Worm (Caenorhabditis elegans) whole organism, young adult: ENCODE measurements around the gene F52E1.5.

Experiments
- B0336.3 ChIP-seq: fragments of 200-800 bp; sonication (Bioruptor generic); IDR thresholded peaks from 2 replicates; pipeline ENCODE4 v1.3.6; 2022; ENCODE audit warnings: missing genetic modification characterization, missing compliant biosample characterization
- C06A6.2 ChIP-seq: fragments of 200-800 bp; sonication (Bioruptor generic); conservative IDR thresholded peaks from 2 replicates; pipeline ENCODE4 v1.3.6; 2022; ENCODE audit warnings: missing genetic modification characterization, missing compliant biosample characterization
- F22D6.2 ChIP-seq: sonication (generic microtip); optimal IDR thresholded peaks from 2 replicates; lab custom pipeline; 2016; ENCODE audit warnings: mild to moderate bottlenecking, missing genetic modification characterization, missing compliant biosample characterization
- F33H1.4 ChIP-seq: fragments of 200-800 bp; sonication (Bioruptor generic); IDR thresholded peaks from 2 replicates; pipeline ENCODE4 v1.3.6; 2022; ENCODE audit warnings: missing genetic modification reagents, missing genetic modification characterization, missing compliant biosample characterization
- F52B5.7 ChIP-seq: sonication (generic microtip); optimal IDR thresholded peaks from 2 replicates; lab custom pipeline; 2016; ENCODE audit warnings: mild to moderate bottlenecking, missing genetic modification characterization, missing compliant biosample characterization
- F55B11.4 ChIP-seq: sonication (generic microtip); optimal IDR thresholded peaks from 2 replicates; lab custom pipeline; 2016; ENCODE audit warnings: missing compliant biosample characterization, missing genetic modification characterization, borderline replicate concordance; ENCODE audit not compliant: insufficient read depth
- K11D2.4 ChIP-seq: fragments of 200-800 bp; sonication (Bioruptor generic); IDR thresholded peaks from 2 replicates; pipeline ENCODE4 v1.3.6; 2022; ENCODE audit warnings: missing genetic modification reagents, missing genetic modification characterization, missing compliant biosample characterization
- K12H6.12 ChIP-seq: fragments of 200-800 bp; sonication (Bioruptor generic); optimal IDR thresholded peaks from 2 replicates; lab custom pipeline; 2018; ENCODE audit warnings: mild to moderate bottlenecking, missing genetic modification characterization, missing compliant biosample characterization
- T26A5.8 ChIP-seq: sonication (generic microtip); optimal IDR thresholded peaks from 2 replicates; lab custom pipeline; 2016; ENCODE audit warnings: missing genetic modification characterization, missing compliant biosample characterization
- Y53F4B.3 ChIP-seq: fragments of 200-800 bp; sonication (Bioruptor generic); IDR thresholded peaks from 2 replicates; pipeline ENCODE4 v1.3.6; 2022; ENCODE audit warnings: missing genetic modification reagents, missing genetic modification characterization, missing compliant biosample characterization
- Y56A3A.18 ChIP-seq: fragments of 200-800 bp; sonication (Bioruptor generic); IDR thresholded peaks from 2 replicates; pipeline ENCODE4 v1.3.6; 2022; ENCODE audit warnings: missing genetic modification reagents, missing genetic modification characterization, missing compliant biosample characterization
- aptf-3 ChIP-seq: fragments of 200-800 bp; sonication (Bioruptor generic); IDR thresholded peaks from 2 replicates; pipeline ENCODE4 v1.3.6; 2022; ENCODE audit warnings: missing genetic modification characterization, missing compliant biosample characterization
- athp-1 ChIP-seq: sonication (generic microtip); optimal IDR thresholded peaks from 2 replicates; lab custom pipeline; 2017; ENCODE audit warnings: mild to moderate bottlenecking, missing genetic modification characterization, missing compliant biosample characterization
- attf-3 ChIP-seq: fragments of 200-800 bp; sonication (Bioruptor generic); conservative IDR thresholded peaks from 2 replicates; pipeline ENCODE4 v1.3.6; 2022; ENCODE audit warnings: missing genetic modification reagents, missing genetic modification characterization, missing compliant biosample characterization
- attf-6 ChIP-seq: fragments of 200-800 bp; sonication (Bioruptor generic); IDR thresholded peaks from 2 replicates; pipeline ENCODE4 v1.3.6; 2022; ENCODE audit warnings: missing genetic modification reagents, missing genetic modification characterization, missing compliant biosample characterization
- bed-1 ChIP-seq: fragments of 200-800 bp; sonication (Bioruptor generic); IDR thresholded peaks from 2 replicates; pipeline ENCODE4 v1.3.6; 2022; ENCODE audit warnings: missing genetic modification reagents, missing genetic modification characterization, missing compliant biosample characterization
- ccch-3 ChIP-seq: fragments of 200-800 bp; sonication (Bioruptor generic); optimal IDR thresholded peaks from 2 replicates; lab custom pipeline; 2018; ENCODE audit warnings: mild to moderate bottlenecking, missing genetic modification characterization, missing compliant biosample characterization
- cebp-2 ChIP-seq: fragments of 200-800 bp; sonication (Bioruptor generic); IDR thresholded peaks from 2 replicates; pipeline ENCODE4 v1.3.6; 2022; ENCODE audit warnings: missing genetic modification characterization, missing compliant biosample characterization
- ceh-58 ChIP-seq: fragments of 200-800 bp; sonication (Bioruptor generic); IDR thresholded peaks from 2 replicates; pipeline ENCODE4 v1.3.6; 2022; ENCODE audit warnings: missing genetic modification characterization, missing compliant biosample characterization
- dpl-1 ChIP-seq: fragments of 150-350 bp; optimal IDR thresholded peaks from 2 replicates; lab custom pipeline; 2014; ENCODE audit warnings: missing biosample characterization, missing genetic modification reagents, missing genetic modification characterization
- fkh-3 ChIP-seq: sonication (generic microtip); optimal IDR thresholded peaks from 2 replicates; lab custom pipeline; 2016; ENCODE audit warnings: mild to moderate bottlenecking, missing genetic modification characterization, missing compliant biosample characterization
- hmg-1.2 ChIP-seq: fragments of 200-800 bp; sonication (Bioruptor generic); IDR thresholded peaks from 2 replicates; pipeline ENCODE4 v1.3.6; 2022; ENCODE audit warnings: missing genetic modification reagents, missing genetic modification characterization, missing compliant biosample characterization
- hrde-1 ChIP-seq: sonication (generic microtip); optimal IDR thresholded peaks from 2 replicates; lab custom pipeline; 2016; ENCODE audit warnings: missing genetic modification characterization, mild to moderate bottlenecking, missing compliant biosample characterization, moderate library complexity, missing genotype, missing genetic modification reagents, borderline replicate concordance
- lag-1 ChIP-seq: fragments of 200-800 bp; sonication (Bioruptor generic); IDR thresholded peaks from 2 replicates; pipeline ENCODE4 v1.3.6; 2022; ENCODE audit warnings: missing genetic modification reagents, missing genetic modification characterization, missing compliant biosample characterization
- lir-1 ChIP-seq: fragments of 200-800 bp; sonication (Bioruptor generic); conservative IDR thresholded peaks from 2 replicates; pipeline ENCODE4 v1.3.6; 2022; ENCODE audit warnings: missing genetic modification reagents, missing genetic modification characterization, missing compliant biosample characterization
- lsy-27 ChIP-seq: sonication (generic microtip); optimal IDR thresholded peaks from 2 replicates; lab custom pipeline; 2017; ENCODE audit warnings: missing genetic modification characterization, mild to moderate bottlenecking, missing compliant biosample characterization, antibody characterized with exemption, missing genotype, borderline replicate concordance; ENCODE audit not compliant: insufficient read depth
- madf-10 ChIP-seq: sonication (generic microtip); optimal IDR thresholded peaks from 2 replicates; lab custom pipeline; 2016; ENCODE audit warnings: mild to moderate bottlenecking, missing genetic modification characterization, missing compliant biosample characterization
- madf-3 ChIP-seq: fragments of 200-800 bp; sonication (Bioruptor generic); IDR thresholded peaks from 2 replicates; pipeline ENCODE4 v1.3.6; 2022; ENCODE audit warnings: missing genetic modification reagents, missing genetic modification characterization, missing compliant biosample characterization
- madf-6 ChIP-seq: fragments of 200-800 bp; sonication (Bioruptor generic); IDR thresholded peaks from 2 replicates; pipeline ENCODE4 v1.3.6; 2022; ENCODE audit warnings: missing genetic modification reagents, missing genetic modification characterization, missing compliant biosample characterization
- mel-28 ChIP-seq: sonication (generic microtip); optimal IDR thresholded peaks from 2 replicates; lab custom pipeline; 2016; ENCODE audit warnings: borderline replicate concordance, mild to moderate bottlenecking, missing genetic modification characterization, missing compliant biosample characterization
- mes-4 ChIP-seq: sonication (generic microtip); optimal IDR thresholded peaks from 2 replicates; lab custom pipeline; 2016; ENCODE audit warnings: missing genotype, missing genetic modification characterization, missing compliant biosample characterization
- nfyb-1 ChIP-seq: fragments of 200-800 bp; sonication (Bioruptor generic); IDR thresholded peaks from 2 replicates; pipeline ENCODE4 v1.3.6; 2022; ENCODE audit warnings: missing genetic modification reagents, missing genetic modification characterization, missing compliant biosample characterization
- nhr-80 ChIP-seq: sonication (generic microtip); optimal IDR thresholded peaks from 2 replicates; lab custom pipeline; 2016; ENCODE audit warnings: missing genetic modification characterization, missing compliant biosample characterization
- pha-4 ChIP-seq: fragments of 150-350 bp; sonication (generic microtip); optimal IDR thresholded peaks from 2 replicates; lab custom pipeline; 2014; ENCODE audit warnings: missing biosample characterization, missing genetic modification reagents, missing genetic modification characterization
- rec-8 ChIP-seq, 2 experiments: sonication (generic microtip); optimal IDR thresholded peaks; 2 replicates each; lab custom pipeline; 2016; ENCODE audit warnings: mild to moderate bottlenecking in 2 of 2, missing genetic modification characterization in 2 of 2, missing genetic modification reagents in 2 of 2, missing genotype in 2 of 2, missing biosample characterization in 1 of 2, missing compliant biosample characterization in 1 of 2, moderate library complexity in 1 of 2
- rpc-1 ChIP-seq, 2 experiments: fragments of 150-350 bp in 1 of 2; sonication (generic microtip) in 1 of 2; optimal IDR thresholded peaks; 2 replicates each; lab custom pipeline; 2014 to 2018; ENCODE audit warnings: missing biosample characterization in 1 of 2, missing genetic modification characterization in 1 of 2, missing genetic modification reagents in 1 of 2, missing genotype in 1 of 2
- sdz-38 ChIP-seq: sonication (generic microtip); optimal IDR thresholded peaks from 2 replicates; lab custom pipeline; 2016; ENCODE audit warnings: missing genotype, missing genetic modification characterization, missing compliant biosample characterization
- snpc-3.4 ChIP-seq: sonication (generic microtip); optimal IDR thresholded peaks from 2 replicates; lab custom pipeline; 2017; ENCODE audit warnings: missing genetic modification characterization, mild to moderate bottlenecking, missing compliant biosample characterization, antibody characterized with exemption, moderate library complexity, missing genotype, missing genetic modification reagents
- tbx-9 ChIP-seq: sonication (generic microtip); optimal IDR thresholded peaks from 2 replicates; lab custom pipeline; 2016; ENCODE audit warnings: borderline replicate concordance, missing genetic modification characterization, inconsistent platforms, missing compliant biosample characterization
- unc-62 ChIP-seq: fragments of 150-350 bp; optimal IDR thresholded peaks from 2 replicates; lab custom pipeline; 2014; ENCODE audit warnings: missing biosample characterization, missing genetic modification reagents, missing genetic modification characterization
- xnd-1 ChIP-seq: sonication (generic microtip); optimal IDR thresholded peaks from 2 replicates; lab custom pipeline; 2016; ENCODE audit warnings: missing genotype, missing genetic modification reagents, missing genetic modification characterization, missing compliant biosample characterization
- zfh-2 ChIP-seq: fragments of 200-800 bp; sonication (Bioruptor generic); conservative IDR thresholded peaks from 2 replicates; pipeline ENCODE4 v1.3.6; 2022; ENCODE audit warnings: missing genetic modification reagents, missing genetic modification characterization, missing compliant biosample characterization
- ztf-22 ChIP-seq: fragments of 200-800 bp; sonication (Bioruptor generic); optimal IDR thresholded peaks from 2 replicates; lab custom pipeline; 2018; ENCODE audit warnings: mild to moderate bottlenecking, missing genetic modification characterization, moderate library complexity, missing compliant biosample characterization
- ztf-25 ChIP-seq: fragments of 200-800 bp; sonication (Bioruptor generic); IDR thresholded peaks from 2 replicates; pipeline ENCODE4 v1.3.6; 2022; ENCODE audit warnings: missing genetic modification reagents, missing genetic modification characterization, missing compliant biosample characterization
- ztf-28 ChIP-seq: fragments of 200-800 bp; sonication (Bioruptor generic); IDR thresholded peaks from 2 replicates; pipeline ENCODE4 v1.3.6; 2022; ENCODE audit warnings: missing genetic modification reagents, missing genetic modification characterization, missing compliant biosample characterization
- ztf-3 ChIP-seq: fragments of 200-800 bp; sonication (Bioruptor generic); optimal IDR thresholded peaks from 2 replicates; lab custom pipeline; 2018; ENCODE audit warnings: mild to moderate bottlenecking, missing genetic modification characterization, missing compliant biosample characterization

Gene F52E1.5

ce11 chrV:8345436-8345835 lies 33.9 kb upstream of the F52E1.5 start, which contains the start of gene C08D8.1:
TSS of gene C08D8.1 (plus strand) at chrV:8345759.
- TF ChIP-seq F22D6.2 (no peak), mel-28 (no peak), ztf-3 (GFP tag; lab: Kevin White, UChicago) (no peak), attf-3 (GFP tag; lab: Robert Waterston, UW) (no peak), hrde-1 (tag; lab: Kevin White, UChicago) (no peak), tbx-9 (tag; lab: Kevin White, UChicago) (no peak), Y53F4B.3 (GFP tag; lab: Robert Waterston, UW) (no peak), pha-4 (tag; lab: Kevin White, UChicago) (no peak), lag-1 (GFP tag; lab: Robert Waterston, UW) (no peak)

ce11 chrV:8348959-8349389 lies 30.3 kb upstream of the F52E1.5 start:
- no peak for TF ChIP-seq ceh-58 (GFP tag; lab: Robert Waterston, UW)
- peak; percentile 46 for TF ChIP-seq F52B5.7
- TF ChIP-seq rpc-1 (optimal IDR thresholded peaks at IDR 0.05; lab: Kevin White, UChicago), result peak; percentile 10
- peak; percentile 18 for TF ChIP-seq rpc-1 (tag; optimal IDR thresholded peaks at IDR 0.05; lab: Kevin White, UChicago)
- no peak for TF ChIP-seq F55B11.4 (tag; lab: Kevin White, UChicago)
- peak; percentile 95; the same call in 1 of the 2 replicates for TF ChIP-seq attf-6 (GFP tag; lab: Robert Waterston, UW)
- TF ChIP-seq lir-1 (GFP tag; lab: Robert Waterston, UW), result 0 out of 2 replicates have a peak, but pooled peaks have one; percentile 10
- TF ChIP-seq ccch-3 (GFP tag; lab: Kevin White, UChicago), result no peak
- TF ChIP-seq dpl-1 (GFP tag; lab: Kevin White, UChicago), result peak; percentile 10
- TF ChIP-seq attf-3 (GFP tag; lab: Robert Waterston, UW), result 0 out of 2 replicates have a peak, but pooled peaks have one; percentile 29
- TF ChIP-seq T26A5.8, result no peak
- TF ChIP-seq Y56A3A.18 (GFP tag; lab: Robert Waterston, UW), result peak; percentile 89
- TF ChIP-seq bed-1 (GFP tag; lab: Robert Waterston, UW), result no peak
- TF ChIP-seq lsy-27 (tag; lab: Kevin White, UChicago), result no peak
- peak; percentile 79 for TF ChIP-seq xnd-1 (tag; lab: Kevin White, UChicago)
- peak; percentile 99 for TF ChIP-seq snpc-3.4
- 0 out of 2 replicates have a peak, but pooled peaks have one; percentile 32 for TF ChIP-seq cebp-2 (GFP tag; lab: Robert Waterston, UW)
- TF ChIP-seq nfyb-1 (GFP tag; lab: Robert Waterston, UW), result peak; percentile 92
- TF ChIP-seq ztf-28 (GFP tag; lab: Robert Waterston, UW), result 0 out of 2 replicates have a peak, but pooled peaks have one; percentile 56
- TF ChIP-seq sdz-38, result peak; percentile 54
- peak; percentile 67; the same call in 1 of the 2 replicates for TF ChIP-seq madf-3 (GFP tag; lab: Robert Waterston, UW)
- peak; percentile 28 for TF ChIP-seq K12H6.12
- TF ChIP-seq unc-62 (GFP tag; lab: Kevin White, UChicago), result no peak
- peak in 1 of 2 experiments; percentile 78 for TF ChIP-seq rec-8 (tag; optimal IDR thresholded peaks at IDR 0.05; lab: Kevin White, UChicago)
- 0 out of 2 replicates have a peak, but pooled peaks have one; percentile 25 for TF ChIP-seq C06A6.2 (GFP tag; lab: Robert Waterston, UW)
- TF ChIP-seq F33H1.4, result peak; percentile 74
- TF ChIP-seq nhr-80 (tag; lab: Kevin White, UChicago), result peak; percentile 75
- peak; percentile 65; the same call in 1 of the 2 replicates for TF ChIP-seq K11D2.4 (GFP tag; lab: Robert Waterston, UW)
- TF ChIP-seq madf-6 (GFP tag; lab: Robert Waterston, UW), result peak; percentile 93
- TF ChIP-seq athp-1, result peak; percentile 71
- TF ChIP-seq mes-4 (tag; lab: Kevin White, UChicago), result peak; percentile 49
- TF ChIP-seq hmg-1.2 (GFP tag; lab: Robert Waterston, UW), result peak; percentile 97
- no peak for TF ChIP-seq lag-1 (GFP tag; lab: Robert Waterston, UW)
- TF ChIP-seq zfh-2 (GFP tag; lab: Robert Waterston, UW), result no peak
- TF ChIP-seq madf-10 (tag; lab: Kevin White, UChicago), result peak; percentile 82
- no peak for TF ChIP-seq ztf-25 (GFP tag; lab: Robert Waterston, UW)
- peak; percentile 27 for TF ChIP-seq F22D6.2
- TF ChIP-seq B0336.3 (GFP tag; lab: Robert Waterston, UW), result peak; percentile 96
- TF ChIP-seq fkh-3 (tag; lab: Kevin White, UChicago), result no peak
- no peak for TF ChIP-seq ztf-22 (GFP tag; lab: Kevin White, UChicago)
- peak; percentile 61; the same call in 1 of the 2 replicates for TF ChIP-seq aptf-3 (GFP tag; lab: Robert Waterston, UW)
